Fruit fly (Drosophila melanogaster) whole organism, embryonic: Measurements from ENCODE around the gene CG14947.

ENCODE experiments used
- ATbp ChIP-seq: fragments of 200-800 bp; sonication (Bioruptor generic); optimal IDR thresholded peaks from 2 replicates; lab custom pipeline; 2017; ENCODE audit warnings: missing biosample characterization, mild to moderate bottlenecking, missing genetic modification characterization, missing genetic modification reagents
- Ada2b ChIP-seq: fragments of 200-800 bp; sonication (Bioruptor generic); IDR thresholded peaks from 2 replicates; pipeline ENCODE4 v1.3.6; 2022; ENCODE audit warnings: missing biosample characterization, missing genetic modification characterization
- BEAF-32 ChIP-seq: fragments of 200-800 bp; sonication (Bioruptor generic); optimal IDR thresholded peaks from 3 replicates; lab custom pipeline; 2017; ENCODE audit warnings: missing biosample characterization, missing genetic modification characterization, mild to moderate bottlenecking, moderate library complexity, missing genetic modification reagents
- CG12104 ChIP-seq: fragments of 200-800 bp; sonication (Bioruptor generic); optimal IDR thresholded peaks from 3 replicates; lab custom pipeline; 2016; ENCODE audit warnings: missing biosample characterization, missing genetic modification characterization
- CG1233 ChIP-seq: fragments of 200-800 bp; sonication (Bioruptor generic); optimal IDR thresholded peaks from 4 replicates; lab custom pipeline; 2018; ENCODE audit warnings: missing biosample characterization, mild to moderate bottlenecking, missing genetic modification characterization
- CG13287 ChIP-seq: fragments of 200-800 bp; sonication (Bioruptor generic); IDR thresholded peaks from 2 replicates; pipeline ENCODE4 v1.3.6; 2022; ENCODE audit warnings: missing biosample characterization, missing genetic modification characterization; ENCODE audit not compliant: partially characterized antibody
- CG16863 ChIP-seq: fragments of 200-800 bp; sonication (Bioruptor generic); optimal IDR thresholded peaks from 3 replicates; lab custom pipeline; 2016; ENCODE audit warnings: missing biosample characterization, missing genetic modification characterization
- CG17328 ChIP-seq: fragments of 200-800 bp; sonication (Bioruptor generic); IDR thresholded peaks from 2 replicates; pipeline ENCODE4 v1.3.6; 2022; ENCODE audit warnings: missing biosample characterization, missing genetic modification characterization
- CG17359 ChIP-seq: fragments of 200-800 bp; sonication (Bioruptor generic); optimal IDR thresholded peaks from 3 replicates; lab custom pipeline; 2018; ENCODE audit warnings: missing biosample characterization, mild to moderate bottlenecking, missing genetic modification characterization, moderate library complexity
- CG2875 ChIP-seq: fragments of 200-800 bp; sonication (Bioruptor generic); optimal IDR thresholded peaks from 2 replicates; lab custom pipeline; 2017; ENCODE audit warnings: missing biosample characterization, mild to moderate bottlenecking, missing genetic modification characterization, missing genetic modification reagents
- CG33213 ChIP-seq: fragments of 200-800 bp; sonication (Bioruptor generic); optimal IDR thresholded peaks from 3 replicates; lab custom pipeline; 2016; ENCODE audit warnings: missing biosample characterization, missing genetic modification characterization
- CG34376 ChIP-seq: fragments of 200-800 bp; sonication (Bioruptor generic); optimal IDR thresholded peaks from 2 replicates; lab custom pipeline; 2018; ENCODE audit warnings: missing biosample characterization, mild to moderate bottlenecking, missing genetic modification characterization
- CG4360 ChIP-seq: fragments of 200-800 bp; sonication (Bioruptor generic); IDR thresholded peaks from 2 replicates; pipeline ENCODE4 v1.3.6; 2022; ENCODE audit warnings: missing biosample characterization, missing genetic modification characterization
- CG4820 ChIP-seq: fragments of 200-800 bp; sonication (Bioruptor generic); optimal IDR thresholded peaks from 3 replicates; lab custom pipeline; 2016; ENCODE audit warnings: missing biosample characterization, missing genetic modification characterization
- CG6654 ChIP-seq: fragments of 200-800 bp; sonication (Bioruptor generic); optimal IDR thresholded peaks from 2 replicates; lab custom pipeline; 2017; ENCODE audit warnings: missing biosample characterization, mild to moderate bottlenecking, missing genetic modification characterization
- CG6854 ChIP-seq: fragments of 200-800 bp; sonication (Bioruptor generic); optimal IDR thresholded peaks from 3 replicates; lab custom pipeline; 2017; ENCODE audit warnings: missing biosample characterization, mild to moderate bottlenecking, missing genetic modification characterization
- CG7839 ChIP-seq: fragments of 200-800 bp; sonication (Bioruptor generic); optimal IDR thresholded peaks from 3 replicates; lab custom pipeline; 2018; ENCODE audit warnings: missing biosample characterization, mild to moderate bottlenecking, missing genetic modification characterization, moderate library complexity
- CG8290 ChIP-seq, 3 experiments: fragments of 200-800 bp; sonication (Bioruptor generic); optimal IDR thresholded peaks; 2 replicates each; lab custom pipeline; 2016 to 2019; ENCODE audit warnings: missing biosample characterization in 3 of 3, missing genetic modification characterization in 3 of 3, mild to moderate bottlenecking in 2 of 3, moderate library complexity in 1 of 3
- CG8765 ChIP-seq: fragments of 200-800 bp; sonication (Bioruptor generic); IDR thresholded peaks from 2 replicates; pipeline ENCODE4 v1.3.6; 2022; ENCODE audit warnings: missing biosample characterization, missing genetic modification characterization
- CG9817 ChIP-seq: fragments of 200-800 bp; sonication (Bioruptor generic); optimal IDR thresholded peaks from 2 replicates; lab custom pipeline; 2018; ENCODE audit warnings: missing biosample characterization, mild to moderate bottlenecking, missing genetic modification characterization, moderate library complexity
- Dref ChIP-seq: fragments of 200-800 bp; sonication (Bioruptor generic); IDR thresholded peaks from 2 replicates; pipeline ENCODE4 v1.3.6; 2022; ENCODE audit warnings: missing biosample characterization, missing genetic modification characterization
- E2f1 ChIP-seq: fragments of 200-800 bp; sonication (Bioruptor generic); IDR thresholded peaks from 2 replicates; pipeline ENCODE4 v1.3.6; 2022; ENCODE audit warnings: missing biosample characterization, missing genetic modification characterization
- Elba2 ChIP-seq: fragments of 200-800 bp; sonication (Bioruptor generic); optimal IDR thresholded peaks from 3 replicates; lab custom pipeline; 2016; ENCODE audit warnings: missing biosample characterization, missing genetic modification characterization
- Ets65A ChIP-seq: fragments of 200-800 bp; sonication (Bioruptor generic); peaks from one replicate; lab custom pipeline; 2016; ENCODE audit warnings: missing biosample characterization, missing genetic modification characterization
- Fer1 ChIP-seq: fragments of 200-800 bp; sonication (Bioruptor generic); optimal IDR thresholded peaks from 2 replicates; lab custom pipeline; 2017; ENCODE audit warnings: missing biosample characterization, mild to moderate bottlenecking, missing genetic modification characterization
- HLH54F ChIP-seq: fragments of 200-800 bp; sonication (Bioruptor generic); optimal IDR thresholded peaks from 3 replicates; lab custom pipeline; 2016; ENCODE audit warnings: missing biosample characterization, missing genetic modification characterization
- Hey ChIP-seq: fragments of 200-800 bp; sonication (Bioruptor generic); optimal IDR thresholded peaks from 3 replicates; lab custom pipeline; 2018; ENCODE audit warnings: missing biosample characterization, mild to moderate bottlenecking, missing genetic modification characterization
- Myb ChIP-seq: fragments of 200-800 bp; sonication (Bioruptor generic); optimal IDR thresholded peaks from 2 replicates; lab custom pipeline; 2016; ENCODE audit warnings: missing biosample characterization, missing genetic modification characterization
- Oaz ChIP-seq: fragments of 200-800 bp; sonication (Bioruptor generic); IDR thresholded peaks from 2 replicates; pipeline ENCODE4 v1.3.6; 2022; ENCODE audit warnings: missing biosample characterization, missing genetic modification characterization
- Ravus ChIP-seq: fragments of 200-800 bp; sonication (Bioruptor generic); IDR thresholded peaks from 2 replicates; pipeline ENCODE4 v1.3.6; 2022; ENCODE audit warnings: missing biosample characterization, missing genetic modification characterization
- Rfx ChIP-seq: fragments of 200-800 bp; sonication (Bioruptor generic); IDR thresholded peaks from 2 replicates; pipeline ENCODE4 v1.3.6; 2022; ENCODE audit warnings: missing biosample characterization, missing genetic modification characterization
- Scr ChIP-seq: fragments of 200-800 bp; sonication (Bioruptor generic); IDR thresholded peaks from 2 replicates; pipeline ENCODE4 v1.3.6; 2022; ENCODE audit warnings: missing biosample characterization, missing genetic modification characterization; ENCODE audit not compliant: partially characterized antibody
- Side ChIP-seq: fragments of 200-800 bp; sonication (Bioruptor generic); optimal IDR thresholded peaks from 2 replicates; lab custom pipeline; 2016; ENCODE audit warnings: missing biosample characterization, missing genetic modification characterization
- Xbp1 ChIP-seq: fragments of 200-800 bp; sonication (Bioruptor generic); optimal IDR thresholded peaks from 3 replicates; lab custom pipeline; 2016; ENCODE audit warnings: missing biosample characterization, mild to moderate bottlenecking, missing genetic modification characterization
- YL-1 ChIP-seq: fragments of 200-800 bp; sonication (Bioruptor generic); optimal IDR thresholded peaks from 3 replicates; lab custom pipeline; 2017; ENCODE audit warnings: missing biosample characterization, mild to moderate bottlenecking, missing genetic modification characterization
- ash1 ChIP-seq: fragments of 200-800 bp; sonication (Bioruptor generic); optimal IDR thresholded peaks from 2 replicates; lab custom pipeline; 2018; ENCODE audit warnings: missing biosample characterization, mild to moderate bottlenecking, missing genetic modification characterization
- bsh ChIP-seq, 2 experiments: fragments of 200-800 bp; sonication (Bioruptor generic); optimal IDR thresholded peaks; 2 replicates each; lab custom pipeline; 2017 to 2018; ENCODE audit warnings: mild to moderate bottlenecking in 2 of 2, missing biosample characterization in 2 of 2, missing genetic modification characterization in 2 of 2, moderate library complexity in 1 of 2
- eyg ChIP-seq: fragments of 200-800 bp; sonication (Bioruptor generic); optimal IDR thresholded peaks from 3 replicates; lab custom pipeline; 2016; ENCODE audit warnings: missing biosample characterization, missing genetic modification characterization
- hb ChIP-seq: fragments of 200-800 bp; sonication (Bioruptor generic); IDR thresholded peaks from 3 replicates; pipeline ENCODE4 v1.3.6; 2022; ENCODE audit warnings: missing biosample characterization, missing genetic modification characterization; ENCODE audit not compliant: partially characterized antibody
- maf-S ChIP-seq: fragments of 200-800 bp; sonication (Bioruptor generic); optimal IDR thresholded peaks from 2 replicates; lab custom pipeline; 2016; ENCODE audit warnings: missing biosample characterization, missing genetic modification characterization
- pfk ChIP-seq: fragments of 200-800 bp; sonication (Bioruptor generic); optimal IDR thresholded peaks from 2 replicates; lab custom pipeline; 2018; ENCODE audit warnings: missing biosample characterization, mild to moderate bottlenecking, missing genetic modification characterization, moderate library complexity
- ranshi ChIP-seq: fragments of 200-800 bp; sonication (Bioruptor generic); IDR thresholded peaks from 2 replicates; pipeline ENCODE4 v1.3.6; 2022; ENCODE audit warnings: missing biosample characterization, missing genetic modification characterization
- stwl ChIP-seq: fragments of 200-800 bp; sonication (Bioruptor generic); optimal IDR thresholded peaks from 3 replicates; lab custom pipeline; 2018; ENCODE audit warnings: missing biosample characterization, mild to moderate bottlenecking, missing genetic modification characterization, moderate library complexity
- sug ChIP-seq: fragments of 200-800 bp; optimal IDR thresholded peaks from 2 replicates; lab custom pipeline; 2019; ENCODE audit warnings: missing biosample characterization, mild to moderate bottlenecking, missing genetic modification characterization, moderate library complexity
- unc-4 ChIP-seq: fragments of 200-800 bp; sonication (Bioruptor generic); IDR thresholded peaks from 2 replicates; pipeline ENCODE4 v1.3.6; 2022; ENCODE audit warnings: missing biosample characterization, missing genetic modification characterization; ENCODE audit not compliant: partially characterized antibody
- wor ChIP-seq: fragments of 200-800 bp; sonication (Bioruptor generic); IDR thresholded peaks from 2 replicates; pipeline ENCODE4 v1.3.6; 2022; ENCODE audit warnings: missing biosample characterization, missing genetic modification characterization
- zfh2 ChIP-seq: fragments of 200-800 bp; sonication (Bioruptor generic); optimal IDR thresholded peaks from 2 replicates; lab custom pipeline; 2016; ENCODE audit warnings: missing biosample characterization, missing genetic modification characterization

CG14947 gene

DNA sequence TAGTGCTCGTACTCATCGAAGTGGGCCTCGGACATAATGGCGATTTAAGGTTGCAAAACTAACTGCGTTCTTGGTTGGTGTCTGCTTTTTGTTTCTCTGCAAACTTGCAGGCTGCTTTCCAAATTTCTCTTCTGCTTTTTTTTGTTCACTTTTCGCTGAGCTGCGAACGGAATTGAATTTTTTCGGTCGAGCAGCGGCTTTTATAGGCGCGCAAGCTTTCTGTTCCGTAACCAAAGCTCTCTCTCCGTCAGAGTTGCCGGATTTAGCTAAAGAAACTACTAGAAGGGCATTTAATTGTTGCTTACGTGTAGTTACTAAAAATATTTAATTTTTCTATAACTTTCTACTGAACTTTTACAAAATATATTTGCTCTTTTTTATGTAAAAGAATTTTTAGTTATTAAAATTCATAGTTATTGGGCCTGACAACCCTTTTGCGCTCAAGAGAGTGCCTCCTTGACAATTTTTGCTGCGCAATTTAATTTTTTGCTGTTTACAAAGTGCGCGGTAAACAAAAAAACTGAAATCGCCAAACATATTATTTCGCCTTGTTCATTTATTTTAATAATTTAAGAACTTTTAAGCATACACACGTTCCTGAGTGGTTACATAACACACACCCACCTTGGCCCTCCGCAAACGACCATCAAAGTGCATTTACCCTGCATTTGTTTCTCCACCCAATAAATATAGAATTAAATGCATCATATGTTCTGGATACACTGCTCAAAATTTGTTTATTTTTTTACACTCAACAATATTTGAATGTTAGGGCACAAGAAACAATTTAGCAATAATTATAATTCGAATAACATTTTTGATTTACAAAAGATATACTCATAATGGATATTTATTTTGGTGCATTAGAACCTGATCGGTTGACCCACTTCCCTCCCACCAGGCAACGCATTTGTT, 29.7 kb upstream of the CG14947 start, which contains the start of gene CG6770 (continued):
- TF ChIP-seq CG6654 (GFP tag; lab: Kevin White, UChicago) (no peak), Scr (GFP tag; lab: Robert Waterston, UW) (peak; percentile 36), Oaz (GFP tag; lab: Robert Waterston, UW) (peak; percentile 74), CG7839 (tag; lab: Kevin White, UChicago) (peak; percentile 86), Ravus (no peak; the same call in 1 of the 2 replicates), eyg (GFP tag; lab: Kevin White, UChicago) (no peak), Xbp1 (GFP tag; lab: Kevin White, UChicago) (peak; percentile 71), ranshi (GFP tag; lab: Robert Waterston, UW) (peak; percentile 88), pfk (peak; percentile 54), Hey (tag; lab: Kevin White, UChicago) (no peak), CG1233 (GFP tag; lab: Kevin White, UChicago) (peak; percentile 43), ash1 (GFP tag; lab: Kevin White, UChicago) (peak; percentile 17), BEAF-32 (GFP tag; lab: Kevin White, UChicago) (peak; percentile 2), YL-1 (peak; percentile 69), zfh2 (peak; percentile 51), Fer1 (GFP tag; lab: Kevin White, UChicago) (peak; percentile 95), CG4360 (GFP tag; lab: Robert Waterston, UW) (no peak; the same call in none of the 2 replicates), Elba2 (GFP tag; lab: Kevin White, UChicago) (no peak), CG8765 (GFP tag; lab: Robert Waterston, UW) (0 out of 2 replicates have a peak, but pooled peaks have one; percentile 13), HLH54F (GFP tag; lab: Kevin White, UChicago) (peak; percentile 39), Ets65A (GFP tag; lab: Kevin White, UChicago) (peak; percentile 85), CG33213 (GFP tag; lab: Kevin White, UChicago) (peak; percentile 2), CG13287 (GFP tag; lab: Robert Waterston, UW) (peak; percentile 28; the same call in 1 of the 2 replicates), E2f1 (GFP tag; lab: Robert Waterston, UW) (peak; percentile 84), Side (peak; percentile 38), CG9817 (tag; lab: Kevin White, UChicago) (peak; percentile 73), unc-4 (GFP tag; lab: Robert Waterston, UW) (0 out of 2 replicates have a peak, but pooled peaks have one; percentile 32), CG8290 (GFP tag; optimal IDR thresholded peaks at IDR 0.05; lab: Kevin White, UChicago) (no peak), CG8290 (tag; optimal IDR thresholded peaks at IDR 0.05; lab: Kevin White, UChicago) (peak in 1 of 2 experiments; percentile 81), Dref (0 out of 2 replicates have a peak, but pooled peaks have one; percentile 4), CG4820 (GFP tag; lab: Kevin White, UChicago) (peak; percentile 27), CG34376 (GFP tag; lab: Kevin White, UChicago) (peak; percentile 84), CG16863 (GFP tag; lab: Kevin White, UChicago) (no peak), Rfx (GFP tag; lab: Robert Waterston, UW) (peak; percentile 94), CG12104 (GFP tag; lab: Kevin White, UChicago) (peak; percentile 85), maf-S (GFP tag; lab: Kevin White, UChicago) (peak; percentile 13), wor (GFP tag; lab: Robert Waterston, UW) (peak; percentile 59), CG2875 (GFP tag; lab: Kevin White, UChicago) (no peak), stwl (tag; lab: Kevin White, UChicago) (no peak), CG17359 (tag; lab: Kevin White, UChicago) (peak; percentile 79), Ada2b (peak; percentile 80), hb (GFP tag; lab: Robert Waterston, UW) (no peak), ATbp (GFP tag; lab: Kevin White, UChicago) (peak; percentile 79), bsh (GFP tag; optimal IDR thresholded peaks at IDR 0.05; lab: Kevin White, UChicago) (peak; percentile 46 to 75), Myb (GFP tag; lab: Kevin White, UChicago) (peak; percentile 14), CG6854 (GFP tag; lab: Kevin White, UChicago) (peak; percentile 74), sug (tag; lab: Kevin White, UChicago) (peak; percentile 78), CG17328 (GFP tag; lab: Robert Waterston, UW) (peak; percentile 90)
